Fruit fly (Drosophila melanogaster) whole organism, embryonic: ENCODE measurements around the gene CG18262.
A peak's percentile ranks its signal among the peaks of the same experiment; 100 is the strongest.

Experiments
- Bdp1 ChIP-seq: fragments of 200-800 bp; sonication (Bioruptor generic); optimal IDR thresholded peaks from 3 replicates; lab custom pipeline; 2016; ENCODE audit warnings: missing biosample characterization, missing genetic modification characterization
- CG10462 ChIP-seq: fragments of 200-800 bp; sonication (Bioruptor generic); optimal IDR thresholded peaks from 2 replicates; lab custom pipeline; 2016; ENCODE audit warnings: missing biosample characterization, missing genetic modification characterization
- CG11398 ChIP-seq: fragments of 200-800 bp; sonication (Bioruptor generic); optimal IDR thresholded peaks from 2 replicates; lab custom pipeline; 2016; ENCODE audit warnings: missing biosample characterization, missing genetic modification characterization
- CG11695 ChIP-seq: fragments of 200-800 bp; sonication (Bioruptor generic); IDR thresholded peaks from 3 replicates; pipeline ENCODE4 v1.3.6; 2022; ENCODE audit warnings: missing biosample characterization, missing genetic modification characterization
- CG12236 ChIP-seq: fragments of 200-800 bp; sonication (Bioruptor generic); optimal IDR thresholded peaks from 2 replicates; lab custom pipeline; 2016; ENCODE audit warnings: missing biosample characterization, missing genetic modification characterization
- CG12391 ChIP-seq: fragments of 200-800 bp; sonication (Bioruptor generic); optimal IDR thresholded peaks from 3 replicates; lab custom pipeline; 2018; ENCODE audit warnings: missing biosample characterization, mild to moderate bottlenecking, missing genetic modification characterization, moderate library complexity
- CG12659 ChIP-seq: fragments of 200-800 bp; sonication (Bioruptor generic); optimal IDR thresholded peaks from 3 replicates; lab custom pipeline; 2017; ENCODE audit warnings: mild to moderate bottlenecking, missing biosample characterization, missing genetic modification reagents, missing genetic modification characterization
- CG13624 ChIP-seq: fragments of 200-800 bp; sonication (Bioruptor generic); optimal IDR thresholded peaks from 2 replicates; lab custom pipeline; 2016; ENCODE audit warnings: missing biosample characterization, missing genetic modification characterization
- CG18262 ChIP-seq: fragments of 200-800 bp; optimal IDR thresholded peaks from 3 replicates; lab custom pipeline; 2019; ENCODE audit warnings: missing biosample characterization, mild to moderate bottlenecking, missing genetic modification characterization, moderate library complexity
- CG18619 ChIP-seq: fragments of 200-800 bp; sonication (Bioruptor generic); optimal IDR thresholded peaks from 3 replicates; lab custom pipeline; 2017; ENCODE audit warnings: missing biosample characterization, mild to moderate bottlenecking, missing genetic modification characterization
- CG3995 ChIP-seq: fragments of 200-800 bp; sonication (Bioruptor generic); optimal IDR thresholded peaks from 3 replicates; lab custom pipeline; 2016; ENCODE audit warnings: missing biosample characterization, missing genetic modification characterization
- CG5180 ChIP-seq: fragments of 200-800 bp; sonication (Bioruptor generic); optimal IDR thresholded peaks from 3 replicates; lab custom pipeline; 2017; ENCODE audit warnings: missing biosample characterization, missing genetic modification characterization, mild to moderate bottlenecking, moderate library complexity, missing genetic modification reagents
- CG6254 ChIP-seq: fragments of 200-800 bp; sonication (Bioruptor generic); optimal IDR thresholded peaks from 3 replicates; lab custom pipeline; 2017; ENCODE audit warnings: mild to moderate bottlenecking, missing biosample characterization, missing genetic modification reagents, missing genetic modification characterization
- CG6272 ChIP-seq: fragments of 200-800 bp; sonication (Bioruptor generic); IDR thresholded peaks from 2 replicates; pipeline ENCODE4 v1.3.6; 2022; ENCODE audit warnings: missing biosample characterization, missing genetic modification characterization
- CG8388 ChIP-seq: fragments of 200-800 bp; sonication (Bioruptor generic); optimal IDR thresholded peaks from 2 replicates; lab custom pipeline; 2019; ENCODE audit warnings: missing biosample characterization, mild to moderate bottlenecking, missing genetic modification characterization, moderate library complexity
- Camta ChIP-seq: fragments of 200-800 bp; sonication (Bioruptor generic); optimal IDR thresholded peaks from 2 replicates; lab custom pipeline; 2016; ENCODE audit warnings: missing biosample characterization, missing genetic modification characterization
- D19B ChIP-seq: fragments of 200-800 bp; sonication (Bioruptor generic); optimal IDR thresholded peaks from 2 replicates; lab custom pipeline; 2017; ENCODE audit warnings: missing biosample characterization, mild to moderate bottlenecking, missing genetic modification characterization
- Doc2 ChIP-seq: fragments of 200-800 bp; sonication (Bioruptor generic); IDR thresholded peaks from 2 replicates; pipeline ENCODE4 v1.3.6; 2022; ENCODE audit warnings: missing biosample characterization, missing genetic modification characterization
- Fer1 ChIP-seq: fragments of 200-800 bp; sonication (Bioruptor generic); optimal IDR thresholded peaks from 2 replicates; lab custom pipeline; 2017; ENCODE audit warnings: missing biosample characterization, mild to moderate bottlenecking, missing genetic modification characterization
- Hmr ChIP-seq: fragments of 200-800 bp; sonication (Bioruptor generic); optimal IDR thresholded peaks from 3 replicates; lab custom pipeline; 2017; ENCODE audit warnings: mild to moderate bottlenecking, missing biosample characterization, missing genetic modification reagents, missing genetic modification characterization
- NC2α ChIP-seq: fragments of 200-800 bp; sonication (Bioruptor generic); optimal IDR thresholded peaks from 2 replicates; lab custom pipeline; 2016; ENCODE audit warnings: missing biosample characterization, missing genetic modification characterization
- NFAT ChIP-seq: fragments of 200-800 bp; sonication (Bioruptor generic); IDR thresholded peaks from 2 replicates; pipeline ENCODE4 v1.3.6; 2022; ENCODE audit warnings: missing biosample characterization, missing genetic modification characterization
- Poxn ChIP-seq: fragments of 200-800 bp; sonication (Bioruptor generic); IDR thresholded peaks from 2 replicates; pipeline ENCODE4 v1.3.6; 2022; ENCODE audit warnings: missing biosample characterization, missing genetic modification characterization
- Ravus ChIP-seq: fragments of 200-800 bp; sonication (Bioruptor generic); IDR thresholded peaks from 2 replicates; pipeline ENCODE4 v1.3.6; 2022; ENCODE audit warnings: missing biosample characterization, missing genetic modification characterization
- Rfx ChIP-seq: fragments of 200-800 bp; sonication (Bioruptor generic); IDR thresholded peaks from 2 replicates; pipeline ENCODE4 v1.3.6; 2022; ENCODE audit warnings: missing biosample characterization, missing genetic modification characterization
- Sry-β ChIP-seq: fragments of 200-800 bp; sonication (Bioruptor generic); optimal IDR thresholded peaks from 2 replicates; lab custom pipeline; 2018; ENCODE audit warnings: missing biosample characterization, mild to moderate bottlenecking, missing genetic modification characterization, moderate library complexity
- Usf ChIP-seq: fragments of 200-800 bp; sonication (Bioruptor generic); optimal IDR thresholded peaks from 2 replicates; lab custom pipeline; 2017; ENCODE audit warnings: missing genotype, missing biosample characterization, missing genetic modification characterization
- Xrp1 ChIP-seq: fragments of 200-800 bp; sonication (Bioruptor generic); IDR thresholded peaks from 2 replicates; pipeline ENCODE4 v1.3.6; 2022; ENCODE audit warnings: missing biosample characterization, missing genetic modification characterization
- amos ChIP-seq: fragments of 200-800 bp; sonication (Bioruptor generic); IDR thresholded peaks from 2 replicates; pipeline ENCODE4 v1.3.6; 2022; ENCODE audit warnings: missing biosample characterization, missing genetic modification characterization; ENCODE audit not compliant: partially characterized antibody
- cg ChIP-seq: fragments of 200-800 bp; sonication (Bioruptor generic); optimal IDR thresholded peaks from 3 replicates; lab custom pipeline; 2019; ENCODE audit warnings: missing biosample characterization, mild to moderate bottlenecking, missing genetic modification characterization, moderate library complexity
- disco-r ChIP-seq: fragments of 200-800 bp; sonication (Bioruptor generic); optimal IDR thresholded peaks from 2 replicates; lab custom pipeline; 2016; ENCODE audit warnings: missing biosample characterization, missing genetic modification characterization
- dmrt99B ChIP-seq: fragments of 200-800 bp; sonication (Bioruptor generic); optimal IDR thresholded peaks from 2 replicates; lab custom pipeline; 2018; ENCODE audit warnings: missing biosample characterization, mild to moderate bottlenecking, missing genetic modification characterization, moderate library complexity
- gcm ChIP-seq: fragments of 200-800 bp; sonication (Bioruptor generic); optimal IDR thresholded peaks from 2 replicates; lab custom pipeline; 2019; ENCODE audit warnings: missing biosample characterization, mild to moderate bottlenecking, missing genetic modification characterization, moderate library complexity
- gem ChIP-seq: fragments of 200-800 bp; sonication (Bioruptor generic); optimal IDR thresholded peaks from 2 replicates; lab custom pipeline; 2019; ENCODE audit warnings: missing biosample characterization, mild to moderate bottlenecking, missing genetic modification characterization, moderate library complexity
- gsb-n ChIP-seq: fragments of 200-800 bp; sonication (Bioruptor generic); optimal IDR thresholded peaks from 3 replicates; lab custom pipeline; 2018; ENCODE audit warnings: missing biosample characterization, mild to moderate bottlenecking, missing genetic modification characterization
- jumu ChIP-seq: fragments of 200-800 bp; sonication (Bioruptor generic); optimal IDR thresholded peaks from 3 replicates; lab custom pipeline; 2016; ENCODE audit warnings: missing biosample characterization, missing genetic modification characterization
- nom ChIP-seq: fragments of 200-800 bp; sonication (Bioruptor generic); optimal IDR thresholded peaks from 2 replicates; lab custom pipeline; 2017; ENCODE audit warnings: missing biosample characterization, missing genetic modification characterization, mild to moderate bottlenecking, moderate library complexity, missing genetic modification reagents
- onecut ChIP-seq: fragments of 200-800 bp; sonication (Bioruptor generic); IDR thresholded peaks from 2 replicates; pipeline ENCODE4 v1.3.6; 2022; ENCODE audit warnings: missing biosample characterization, missing genetic modification characterization
- peb ChIP-seq: fragments of 200-800 bp; sonication (Bioruptor generic); IDR thresholded peaks from 2 replicates; pipeline ENCODE4 v1.3.6; 2022; ENCODE audit warnings: missing biosample characterization, missing genetic modification characterization
- pros ChIP-seq: fragments of 200-800 bp; sonication (Bioruptor generic); optimal IDR thresholded peaks from 3 replicates; lab custom pipeline; 2019; ENCODE audit warnings: missing biosample characterization, mild to moderate bottlenecking, missing genetic modification characterization, moderate library complexity
- shn ChIP-seq: fragments of 200-800 bp; sonication (Bioruptor generic); optimal IDR thresholded peaks from 3 replicates; lab custom pipeline; 2016; ENCODE audit warnings: missing biosample characterization, missing genetic modification characterization
- sob ChIP-seq: fragments of 200-800 bp; sonication (Bioruptor generic); IDR thresholded peaks from 2 replicates; pipeline ENCODE4 v1.3.6; 2022; ENCODE audit warnings: missing biosample characterization, missing genetic modification characterization
- sqz ChIP-seq: fragments of 200-800 bp; sonication (Bioruptor generic); optimal IDR thresholded peaks from 3 replicates; lab custom pipeline; 2018; ENCODE audit warnings: missing biosample characterization, mild to moderate bottlenecking, missing genetic modification characterization
- ssp ChIP-seq: fragments of 200-800 bp; sonication (Bioruptor generic); IDR thresholded peaks from 2 replicates; pipeline ENCODE4 v1.3.6; 2022; ENCODE audit warnings: missing biosample characterization, missing genetic modification characterization
- toy ChIP-seq: fragments of 200-800 bp; sonication (Bioruptor generic); IDR thresholded peaks from 2 replicates; pipeline ENCODE4 v1.3.6; 2022; ENCODE audit warnings: missing biosample characterization, missing genetic modification characterization
- trh ChIP-seq: fragments of 200-800 bp; sonication (Bioruptor generic); optimal IDR thresholded peaks from 2 replicates; lab custom pipeline; 2016; ENCODE audit warnings: missing biosample characterization, missing genetic modification characterization
- tx ChIP-seq: fragments of 200-800 bp; sonication (Bioruptor generic); optimal IDR thresholded peaks from 2 replicates; lab custom pipeline; 2016; ENCODE audit warnings: missing biosample characterization, missing genetic modification characterization
- vnd ChIP-seq: fragments of 200-800 bp; sonication (Bioruptor generic); IDR thresholded peaks from 3 replicates; pipeline ENCODE4 v1.3.6; 2022; ENCODE audit warnings: missing biosample characterization, missing genetic modification characterization; ENCODE audit not compliant: partially characterized antibody
- wdn ChIP-seq: fragments of 200-800 bp; sonication (Bioruptor generic); IDR thresholded peaks from 2 replicates; pipeline ENCODE4 v1.3.6; 2022; ENCODE audit warnings: missing biosample characterization, missing genetic modification characterization
- wek ChIP-seq: fragments of 200-800 bp; sonication (Bioruptor generic); optimal IDR thresholded peaks from 3 replicates; lab custom pipeline; 2018; ENCODE audit warnings: missing biosample characterization, mild to moderate bottlenecking, missing genetic modification characterization, moderate library complexity
- yki ChIP-seq: fragments of >200 bp; optimal IDR thresholded peaks from 3 replicates; lab custom pipeline; 2018

CG18262 gene

DNA sequence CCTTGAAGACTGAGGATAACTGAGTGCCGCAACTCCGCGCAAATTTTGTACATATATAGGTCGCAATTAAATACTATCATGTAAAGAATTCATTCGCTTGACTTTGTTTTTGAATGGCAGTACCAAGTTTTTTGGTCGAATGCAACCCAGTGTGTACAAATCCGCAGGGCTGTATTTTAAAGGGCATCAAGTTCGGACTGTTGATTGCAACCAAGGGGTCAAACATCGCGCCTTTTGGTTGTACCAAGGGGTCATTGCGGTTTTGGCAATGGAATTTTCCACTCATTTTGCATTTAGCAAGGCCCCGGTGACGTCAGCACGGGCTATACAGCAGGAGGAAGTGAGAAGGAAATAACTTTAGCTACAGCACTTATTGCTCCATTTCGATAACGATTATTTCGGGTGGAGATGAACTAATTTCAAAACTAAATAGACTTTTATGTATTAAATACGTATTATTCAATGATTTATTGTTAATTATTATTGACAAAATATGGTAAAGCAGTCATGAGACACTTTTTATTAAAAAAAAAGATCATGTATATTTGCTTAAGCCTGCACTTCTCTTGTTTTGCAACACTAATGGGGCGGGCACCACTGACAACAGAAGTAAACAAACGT, 20.9 kb upstream of the CG18262 start, which contains the start of gene CG10958 (continued):
- TF ChIP-seq tx (GFP tag; lab: Kevin White, UChicago) = no peak
- peak; percentile 80 for TF ChIP-seq CG12391 (tag; lab: Kevin White, UChicago)
- no peak for TF ChIP-seq peb (GFP tag; lab: Robert Waterston, UW)
- TF ChIP-seq CG13624 (GFP tag; lab: Kevin White, UChicago) = no peak
- TF ChIP-seq CG5180 (GFP tag; lab: Kevin White, UChicago) = peak; percentile 34
- TF ChIP-seq disco-r = no peak
- TF ChIP-seq CG18619 (GFP tag; lab: Kevin White, UChicago) = peak; percentile 9
- TF ChIP-seq Poxn (GFP tag; lab: Robert Waterston, UW) = no peak
- no peak for TF ChIP-seq Usf (GFP tag; lab: Kevin White, UChicago)
- peak; percentile 68 for TF ChIP-seq Fer1 (GFP tag; lab: Kevin White, UChicago)
- no peak for TF ChIP-seq CG6254 (GFP tag; lab: Kevin White, UChicago)
- TF ChIP-seq sob (GFP tag; lab: Robert Waterston, UW) = peak; percentile 68
- TF ChIP-seq NC2α (GFP tag; lab: Kevin White, UChicago) = no peak
- TF ChIP-seq Camta = no peak
- TF ChIP-seq Bdp1 (GFP tag; lab: Kevin White, UChicago) = no peak
- peak; percentile 45 for TF ChIP-seq CG8388 (GFP tag; lab: Kevin White, UChicago)
- TF ChIP-seq Xrp1 (GFP tag; lab: Robert Waterston, UW) = peak; percentile 70
- no peak for TF ChIP-seq amos (GFP tag; lab: Robert Waterston, UW)
- TF ChIP-seq wdn (GFP tag; lab: Robert Waterston, UW) = 0 out of 2 replicates have a peak, but pooled peaks have one; percentile 27
- peak; percentile 38; the same call in 1 of the 2 replicates for TF ChIP-seq ssp (GFP tag; lab: Robert Waterston, UW)
- TF ChIP-seq trh (GFP tag; lab: Kevin White, UChicago) = no peak
- TF ChIP-seq nom (GFP tag; lab: Kevin White, UChicago) = peak; percentile 37
- TF ChIP-seq NFAT (GFP tag; lab: Robert Waterston, UW) = 0 out of 2 replicates have a peak, but pooled peaks have one; percentile 15
- peak; percentile 66 for TF ChIP-seq Rfx (GFP tag; lab: Robert Waterston, UW)
- TF ChIP-seq yki (lab: Kevin White, UChicago) = no peak
- peak; percentile 39 for TF ChIP-seq gcm (GFP tag; lab: Kevin White, UChicago)
- TF ChIP-seq vnd (GFP tag; lab: Robert Waterston, UW) = no peak
- peak; percentile 54 for TF ChIP-seq gsb-n (tag; lab: Kevin White, UChicago)
- TF ChIP-seq pros (GFP tag; lab: Kevin White, UChicago) = no peak
- TF ChIP-seq dmrt99B (tag; lab: Kevin White, UChicago) = no peak
- TF ChIP-seq CG12659 = peak; percentile 48
- TF ChIP-seq gem (tag; lab: Kevin White, UChicago) = peak; percentile 77
- TF ChIP-seq D19B (GFP tag; lab: Kevin White, UChicago) = no peak
- TF ChIP-seq CG12236 (GFP tag; lab: Kevin White, UChicago) = no peak
- TF ChIP-seq sqz (GFP tag; lab: Kevin White, UChicago) = no peak
- 0 out of 2 replicates have a peak, but pooled peaks have one; percentile 51 for TF ChIP-seq CG6272 (GFP tag; lab: Robert Waterston, UW)
- peak; percentile 36; the same call in 1 of the 3 replicates for TF ChIP-seq CG11695
- no peak for TF ChIP-seq CG10462
- no peak for TF ChIP-seq wek
- TF ChIP-seq Ravus (GFP tag; lab: Robert Waterston, UW) = no peak
- TF ChIP-seq shn (GFP tag; lab: Kevin White, UChicago) = no peak
- no peak for TF ChIP-seq toy
- no peak for TF ChIP-seq CG11398 (GFP tag; lab: Kevin White, UChicago)
- TF ChIP-seq jumu = no peak
- no peak for TF ChIP-seq onecut (GFP tag; lab: Robert Waterston, UW)
- TF ChIP-seq cg = no peak
- TF ChIP-seq CG3995 = no peak
- peak; percentile 56 for TF ChIP-seq Hmr (GFP tag; lab: Kevin White, UChicago)
- peak; percentile 85 for TF ChIP-seq Sry-β
- peak; percentile 55 for TF ChIP-seq CG18262 (tag; lab: Kevin White, UChicago)
- no peak for TF ChIP-seq Doc2
